Worm (Caenorhabditis elegans): ENCODE data around the gene sqst-1.

- TF ChIP-seq dao-5 (tag; optimal IDR thresholded peaks at IDR 0.05) (no peak), W03F9.2 (tag; optimal IDR thresholded peaks at IDR 0.05) (peak; percentile 8), him-1 (tag; optimal IDR thresholded peaks at IDR 0.05) (no peak)
Observed at ce11 chrIV:12078907-12079523, 44.9 kb downstream of the sqst-1 start, which contains the start of gene lex-1.
